Worm (Caenorhabditis elegans): Measurements from ENCODE around the gene pnk-4.

The pnk-4 gene

ce11 chrX:5129447-5129846 lies 41.8 kb downstream of the pnk-4 start (continued):
- TF ChIP-seq zag-1 (tag; optimal IDR thresholded peaks at IDR 0.05) (no peak), fkh-10 (GFP tag; optimal IDR thresholded peaks at IDR 0.05) (no peak), aha-1 (tag; optimal IDR thresholded peaks at IDR 0.05) (no peak), mdl-1 (tag; optimal IDR thresholded peaks at IDR 0.05) (no peak), irx-1 (tag; optimal IDR thresholded peaks at IDR 0.05) (no peak), aly-2 (tag; optimal IDR thresholded peaks at IDR 0.05) (no peak), ztf-4 (tag; optimal IDR thresholded peaks at IDR 0.05) (no peak), fkh-4 (tag; optimal IDR thresholded peaks at IDR 0.05; ENCODE audit: borderline replicate concordance) (no peak), nhr-237 (tag; optimal IDR thresholded peaks at IDR 0.05) (no peak), rnt-1 (tag; optimal IDR thresholded peaks at IDR 0.05) (no peak), efl-3 (GFP tag; optimal IDR thresholded peaks at IDR 0.05) (no peak), sptf-1 (tag; optimal IDR thresholded peaks at IDR 0.05) (no peak), ceh-88 (GFP tag; IDR thresholded peaks at IDR 0.05) (no peak), Y116A8C.19 (tag; optimal IDR thresholded peaks at IDR 0.05; ENCODE audit: borderline replicate concordance) (no peak), ceh-63 (GFP tag; optimal IDR thresholded peaks at IDR 0.05) (no peak), pag-3 (tag; optimal IDR thresholded peaks at IDR 0.05; ENCODE audit: borderline replicate concordance, insufficient read depth) (no peak), unc-130 (tag; optimal IDR thresholded peaks at IDR 0.05) (no peak), fkh-8 (tag; optimal IDR thresholded peaks at IDR 0.05) (no peak), nhr-84 (tag; optimal IDR thresholded peaks at IDR 0.05) (no peak), ceh-90 (tag; optimal IDR thresholded peaks at IDR 0.05) (no peak), fos-1 (tag; optimal IDR thresholded peaks at IDR 0.05) (no peak), skn-1 (tag; optimal IDR thresholded peaks at IDR 0.05) (no peak), hpl-2 (GFP tag; optimal IDR thresholded peaks at IDR 0.05) (no peak), isw-1 (GFP tag; IDR thresholded peaks at IDR 0.05) (no peak), nhr-71 (tag; optimal IDR thresholded peaks at IDR 0.05) (peak; percentile 4), nhr-28 (tag; optimal IDR thresholded peaks at IDR 0.05) (no peak), dsc-1 (tag; optimal IDR thresholded peaks at IDR 0.05) (peak; percentile 15), ces-1 (GFP tag; optimal IDR thresholded peaks at IDR 0.05) (peak; percentile 89), lir-3 (tag; optimal IDR thresholded peaks at IDR 0.05; ENCODE audit: poor library complexity) (no peak), mep-1 (tag; optimal IDR thresholded peaks at IDR 0.05) (no peak), ceh-82 (tag; optimal IDR thresholded peaks at IDR 0.05) (no peak), ceh-8 (GFP tag; optimal IDR thresholded peaks at IDR 0.05) (no peak), sox-4 (tag; optimal IDR thresholded peaks at IDR 0.05) (no peak), egl-13 (tag; optimal IDR thresholded peaks at IDR 0.05) (peak; percentile 43)

- TF ChIP-seq snu-23 (GFP tag; optimal IDR thresholded peaks at IDR 0.05) (no peak), elt-3 (tag; optimal IDR thresholded peaks at IDR 0.05) (no peak), ztf-4 (tag; optimal IDR thresholded peaks at IDR 0.05) (no peak), lin-14 (GFP tag; optimal IDR thresholded peaks at IDR 0.05) (no peak), unc-62 (GFP tag; optimal IDR thresholded peaks at IDR 0.05) (no peak), nhr-12 (tag; optimal IDR thresholded peaks at IDR 0.05) (no peak), lin-13 (GFP tag; optimal IDR thresholded peaks at IDR 0.05) (no peak), nhr-71 (tag; optimal IDR thresholded peaks at IDR 0.05) (no peak), mep-1 (tag; optimal IDR thresholded peaks at IDR 0.05) (no peak), dpl-1 (GFP tag; optimal IDR thresholded peaks at IDR 0.05) (no peak), elt-2 (tag; optimal IDR thresholded peaks at IDR 0.05) (no peak), tlp-1 (tag; optimal IDR thresholded peaks at IDR 0.05) (no peak), lir-3 (tag; optimal IDR thresholded peaks at IDR 0.05; ENCODE audit: poor library complexity) (no peak), ces-1 (GFP tag; optimal IDR thresholded peaks at IDR 0.05) (no peak), alr-1 (tag; optimal IDR thresholded peaks at IDR 0.05; ENCODE audit: borderline replicate concordance) (no peak), pag-3 (tag; optimal IDR thresholded peaks at IDR 0.05; ENCODE audit: borderline replicate concordance, insufficient read depth) (no peak), nhr-20 (tag; optimal IDR thresholded peaks at IDR 0.05) (no peak), ceh-8 (GFP tag; optimal IDR thresholded peaks at IDR 0.05) (no peak), F16B12.6 (tag; optimal IDR thresholded peaks at IDR 0.05) (no peak), efl-1 (optimal IDR thresholded peaks at IDR 0.05) (no peak), efl-1 (GFP tag; optimal IDR thresholded peaks at IDR 0.05 in 1 of 2) (no peak)
These were observed 44.1 kb downstream of the pnk-4 start for ce11 chrX:5131760-5132159.

Data from whole organism, L1 larva.